Worm (Caenorhabditis elegans) whole organism, L1 larva: ENCODE results near the gene samp-1.

Experiments
- ceh-82 ChIP-seq, 3 experiments: fragments of 150-350 bp in 1 of 3; sonication (generic microtip) in 2 of 3; optimal IDR thresholded peaks; 2 replicates each; lab custom pipeline; 2014 to 2017; ENCODE audit warnings: missing biosample characterization in 3 of 3, missing genetic modification characterization in 3 of 3
- nhr-12 ChIP-seq: sonication (generic microtip); optimal IDR thresholded peaks from 2 replicates; lab custom pipeline; 2017; ENCODE audit warnings: missing biosample characterization, missing genetic modification characterization
- unc-130 ChIP-seq: fragments of 150-350 bp; optimal IDR thresholded peaks from 2 replicates; lab custom pipeline; 2017; ENCODE audit warnings: missing biosample characterization, missing genetic modification characterization, inconsistent platforms

DNA sequence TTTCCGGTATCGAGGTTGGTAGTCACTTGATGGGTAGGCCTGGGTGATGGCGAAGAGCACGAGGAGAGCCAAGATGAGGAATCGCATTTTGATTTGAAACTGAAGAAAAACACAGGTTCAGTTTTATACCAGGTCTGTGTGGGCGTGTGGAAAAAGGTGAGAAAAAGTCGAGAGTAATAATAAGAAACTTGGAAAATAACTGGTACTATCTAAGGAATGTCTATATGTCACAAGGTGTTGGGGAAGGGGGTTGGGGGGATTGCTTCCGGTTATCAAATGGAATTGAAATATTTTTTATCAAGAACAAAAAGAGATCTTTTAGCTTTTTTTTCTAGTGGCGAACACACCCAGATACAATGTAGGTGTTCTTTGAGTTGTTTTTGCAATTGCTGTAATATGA is 16.9 kb downstream of the samp-1 start, which contains the start of gene nlp-51:
- TF ChIP-seq nhr-12 (tag; lab: Kevin White, UChicago) (no peak), unc-130 (tag; lab: Kevin White, UChicago) (no peak), ceh-82 (tag; optimal IDR thresholded peaks at IDR 0.05; lab: Kevin White, UChicago) (no peak)
